Worm (Caenorhabditis elegans): ENCODE results near the gene F23F12.13.

- peak; percentile 9 for TF ChIP-seq ceh-36 (tag; optimal IDR thresholded peaks at IDR 0.05)
- no peak for TF ChIP-seq B0310.2 (tag; optimal IDR thresholded peaks at IDR 0.05)
- no peak; the same call in 1 of the 2 replicates for TF ChIP-seq pes-1 (GFP tag; IDR thresholded peaks at IDR 0.05)
- no peak for TF ChIP-seq scrt-1 (GFP tag; IDR thresholded peaks at IDR 0.05)
- no peak for TF ChIP-seq ama-1 (optimal IDR thresholded peaks at IDR 0.05)
- peak; percentile 38 for TF ChIP-seq aly-1 (tag; optimal IDR thresholded peaks at IDR 0.05)
- peak; percentile 22 for TF ChIP-seq ets-7 (tag; optimal IDR thresholded peaks at IDR 0.05)
- no peak for TF ChIP-seq hmbx-1 (tag; optimal IDR thresholded peaks at IDR 0.05)
- no peak for TF ChIP-seq tbx-11 (GFP tag; IDR thresholded peaks at IDR 0.05)
- TF ChIP-seq F13C5.2 (tag; optimal IDR thresholded peaks at IDR 0.05), result peak; percentile 65
- no peak for TF ChIP-seq hmg-4 (GFP tag; optimal IDR thresholded peaks at IDR 0.05)
- no peak for TF ChIP-seq flt-1 (GFP tag; IDR thresholded peaks at IDR 0.05)
- TF ChIP-seq tbx-37 (GFP tag; conservative IDR thresholded peaks at IDR 0.05), result no peak
- TF ChIP-seq tra-4 (tag; optimal IDR thresholded peaks at IDR 0.05), result no peak
Measured at ce11 chrIII:6536945-6537568, 41.6 kb downstream of the F23F12.13 start, which contains the start of gene C09E7.4.

Data from whole organism, early embryonic.